Worm (Caenorhabditis elegans) whole organism, mixed stage, embryonic: ENCODE measurements around the gene gskl-1.
"Not testable (repeated sequence)": the region's sequence is repeated elsewhere in the genome, so short reads cannot be mapped to it uniquely, and the experiment has no call there.

ENCODE experiments used
- M03D4.4 ChIP-seq: sonication (generic microtip); optimal IDR thresholded peaks from 2 replicates; lab custom pipeline; 2017; ENCODE audit warnings: mild to moderate bottlenecking, missing genetic modification characterization, missing compliant biosample characterization
- bed-3 ChIP-seq: fragments of 200-800 bp; sonication (Bioruptor generic); optimal IDR thresholded peaks from 3 replicates; lab custom pipeline; 2018; ENCODE audit warnings: mild to moderate bottlenecking, missing genetic modification characterization, moderate library complexity, missing compliant biosample characterization
- ceh-43 ChIP-seq: fragments of 200-800 bp; sonication (Bioruptor generic); optimal IDR thresholded peaks from 2 replicates; lab custom pipeline; 2018; ENCODE audit warnings: mild to moderate bottlenecking, missing genetic modification characterization, moderate library complexity, missing compliant biosample characterization
- ceh-83 ChIP-seq: fragments of 200-800 bp; sonication (Bioruptor generic); optimal IDR thresholded peaks from 2 replicates; lab custom pipeline; 2018; ENCODE audit warnings: mild to moderate bottlenecking, missing genetic modification characterization, missing compliant biosample characterization
- ces-1 ChIP-seq: fragments of 150-350 bp; optimal IDR thresholded peaks from 2 replicates; lab custom pipeline; 2014; ENCODE audit warnings: missing biosample characterization, missing genetic modification reagents, missing genetic modification characterization
- cnd-1 ChIP-seq: fragments of 200-800 bp; sonication (Bioruptor generic); optimal IDR thresholded peaks from 2 replicates; lab custom pipeline; 2018; ENCODE audit warnings: mild to moderate bottlenecking, missing genetic modification characterization, missing compliant biosample characterization
- drap-1 ChIP-seq: fragments of 200-800 bp; sonication (Bioruptor generic); optimal IDR thresholded peaks from 3 replicates; lab custom pipeline; 2018; ENCODE audit warnings: mild to moderate bottlenecking, missing genetic modification characterization, missing compliant biosample characterization
- elt-1 ChIP-seq: sonication (generic microtip); optimal IDR thresholded peaks from 2 replicates; lab custom pipeline; 2017; ENCODE audit warnings: missing genetic modification characterization, mild to moderate bottlenecking, missing compliant biosample characterization, antibody characterized with exemption, moderate library complexity, borderline replicate concordance; ENCODE audit not compliant: insufficient read depth
- elt-3 ChIP-seq: fragments of 150-350 bp; optimal IDR thresholded peaks from 2 replicates; lab custom pipeline; 2014; ENCODE audit warnings: missing biosample characterization, missing genetic modification characterization
- flh-1 ChIP-seq: fragments of 200-800 bp; sonication (Bioruptor generic); optimal IDR thresholded peaks from 2 replicates; lab custom pipeline; 2018; ENCODE audit warnings: mild to moderate bottlenecking, missing genetic modification characterization, moderate library complexity, missing compliant biosample characterization
- lin-13 ChIP-seq: fragments of 150-350 bp; optimal IDR thresholded peaks from 2 replicates; lab custom pipeline; 2014; ENCODE audit warnings: missing biosample characterization, missing genetic modification characterization
- lin-32 ChIP-seq: fragments of 200-800 bp; sonication (Bioruptor generic); optimal IDR thresholded peaks from 2 replicates; lab custom pipeline; 2018; ENCODE audit warnings: mild to moderate bottlenecking, missing genetic modification characterization, missing compliant biosample characterization
- lsy-2 ChIP-seq: fragments of 150-350 bp; optimal IDR thresholded peaks from 2 replicates; lab custom pipeline; 2014; ENCODE audit warnings: missing biosample characterization, missing genetic modification characterization
- mab-5 ChIP-seq: fragments of 150-350 bp; optimal IDR thresholded peaks from 2 replicates; lab custom pipeline; 2014; ENCODE audit warnings: missing biosample characterization, missing genetic modification characterization
- mep-1 ChIP-seq: fragments of 150-350 bp; optimal IDR thresholded peaks from 2 replicates; lab custom pipeline; 2017; ENCODE audit warnings: missing biosample characterization, missing genetic modification reagents, missing genetic modification characterization, inconsistent platforms
- mls-2 ChIP-seq: sonication (generic microtip); optimal IDR thresholded peaks from 2 replicates; lab custom pipeline; 2016; ENCODE audit warnings: mild to moderate bottlenecking, missing genetic modification characterization, moderate library complexity, missing compliant biosample characterization
- nhr-12 ChIP-seq: fragments of 150-350 bp; optimal IDR thresholded peaks from 2 replicates; lab custom pipeline; 2014; ENCODE audit warnings: missing biosample characterization, missing genetic modification characterization
- nhr-2 ChIP-seq: fragments of 150-350 bp; optimal IDR thresholded peaks from 2 replicates; lab custom pipeline; 2014; ENCODE audit warnings: missing biosample characterization, missing genetic modification characterization
- nhr-237 ChIP-seq: fragments of 150-350 bp; optimal IDR thresholded peaks from 2 replicates; lab custom pipeline; 2014; ENCODE audit warnings: missing biosample characterization, missing genetic modification characterization
- nhr-28 ChIP-seq: fragments of 150-350 bp; optimal IDR thresholded peaks from 2 replicates; lab custom pipeline; 2014; ENCODE audit warnings: missing biosample characterization, missing genetic modification characterization
- nhr-76 ChIP-seq: sonication (generic microtip); optimal IDR thresholded peaks from 2 replicates; lab custom pipeline; 2017; ENCODE audit warnings: missing biosample characterization, missing genetic modification characterization
- pha-4 ChIP-seq: fragments of 150-350 bp; optimal IDR thresholded peaks from 2 replicates; lab custom pipeline; 2018; ENCODE audit warnings: missing biosample characterization, missing genetic modification reagents, missing genetic modification characterization
- snpc-4 ChIP-seq: fragments of 150-350 bp; optimal IDR thresholded peaks from 2 replicates; lab custom pipeline; 2014; ENCODE audit warnings: missing biosample characterization, missing genetic modification characterization
- sptf-1 ChIP-seq: sonication (generic microtip); optimal IDR thresholded peaks from 2 replicates; lab custom pipeline; 2017; ENCODE audit warnings: mild to moderate bottlenecking, missing genetic modification characterization, moderate library complexity, missing compliant biosample characterization
- unc-120 ChIP-seq: sonication (generic microtip); optimal IDR thresholded peaks from 2 replicates; lab custom pipeline; 2017; ENCODE audit warnings: missing genetic modification characterization, missing compliant biosample characterization; ENCODE audit not compliant: poor library complexity, severe bottlenecking
- unc-39 ChIP-seq: fragments of 150-350 bp; optimal IDR thresholded peaks from 2 replicates; lab custom pipeline; 2014; ENCODE audit warnings: missing biosample characterization, missing genetic modification characterization
- unc-62 ChIP-seq: fragments of 150-350 bp; optimal IDR thresholded peaks from 2 replicates; lab custom pipeline; 2014; ENCODE audit warnings: missing biosample characterization, missing genetic modification reagents, missing genetic modification characterization
- zip-8 ChIP-seq: fragments of 150-350 bp; optimal IDR thresholded peaks from 2 replicates; lab custom pipeline; 2014; ENCODE audit warnings: missing biosample characterization, missing genetic modification characterization
- ztf-11 ChIP-seq: fragments of 150-350 bp; optimal IDR thresholded peaks from 2 replicates; lab custom pipeline; 2014; ENCODE audit warnings: missing biosample characterization, missing genetic modification characterization

gskl-1 gene

ce11 chrII:10933948-10934722 is 13.2 kb upstream of the gskl-1 start:
- TF ChIP-seq mab-5 (tag; lab: Kevin White, UChicago) (no peak), unc-120 (no peak), bed-3 (GFP tag; lab: Kevin White, UChicago) (no peak), unc-39 (tag; lab: Kevin White, UChicago) (no peak), zip-8 (tag; lab: Kevin White, UChicago) (no peak), unc-62 (no peak), nhr-237 (tag; lab: Kevin White, UChicago) (no peak), lin-32 (GFP tag; lab: Kevin White, UChicago) (no peak), mep-1 (tag; lab: Kevin White, UChicago) (no peak), nhr-2 (tag; lab: Kevin White, UChicago) (no peak), M03D4.4 (tag; lab: Kevin White, UChicago) (no peak), lsy-2 (tag; lab: Kevin White, UChicago) (no peak), pha-4 (tag; lab: Kevin White, UChicago) (no peak), elt-3 (tag; lab: Kevin White, UChicago) (no peak), cnd-1 (tag; lab: Kevin White, UChicago) (no peak), nhr-28 (tag; lab: Kevin White, UChicago) (no peak), ces-1 (GFP tag; lab: Kevin White, UChicago) (no peak), snpc-4 (tag; lab: Kevin White, UChicago) (no peak), ceh-83 (GFP tag; lab: Kevin White, UChicago) (no peak), nhr-76 (tag; lab: Kevin White, UChicago) (no peak)

- TF ChIP-seq unc-39 (tag; lab: Kevin White, UChicago) (no peak), nhr-12 (tag; lab: Kevin White, UChicago) (no peak), unc-62 (no peak), mab-5 (tag; lab: Kevin White, UChicago) (no peak), cnd-1 (tag; lab: Kevin White, UChicago) (no peak), sptf-1 (tag; lab: Kevin White, UChicago) (no peak), elt-3 (tag; lab: Kevin White, UChicago) (no peak), bed-3 (GFP tag; lab: Kevin White, UChicago) (no peak), zip-8 (tag; lab: Kevin White, UChicago) (no peak), unc-120 (no peak), drap-1 (GFP tag; lab: Kevin White, UChicago) (no peak), ztf-11 (tag; lab: Kevin White, UChicago) (no peak), flh-1 (GFP tag; lab: Kevin White, UChicago) (no peak), elt-1 (tag; lab: Kevin White, UChicago) (no peak), ces-1 (GFP tag; lab: Kevin White, UChicago) (no peak), lin-13 (tag; lab: Kevin White, UChicago) (no peak)
- TF ChIP-seq, all 35 proteins: peak for 0
Measured at ce11 chrII:10934786-10935185, 12.6 kb upstream of the gskl-1 start, which contains the start of gene R03D7.2. R03D7.2 (minus strand) TSS chrII:10935184.

ce11 chrII:10935336-10935735 is 12.0 kb upstream of the gskl-1 start:
- TF ChIP-seq mls-2: no peak
- TF ChIP-seq unc-62: no peak
- no peak for TF ChIP-seq nhr-12 (tag; lab: Kevin White, UChicago)
- TF ChIP-seq drap-1 (GFP tag; lab: Kevin White, UChicago): no peak
- no peak for TF ChIP-seq ceh-43 (GFP tag; lab: Kevin White, UChicago)
- TF ChIP-seq pha-4 (tag; lab: Kevin White, UChicago): no peak
- no peak for TF ChIP-seq snpc-4 (tag; lab: Kevin White, UChicago)
- no peak for TF ChIP-seq mep-1 (tag; lab: Kevin White, UChicago)
- TF ChIP-seq unc-120: no peak
- TF ChIP-seq nhr-2 (tag; lab: Kevin White, UChicago): no peak
- TF ChIP-seq zip-8 (tag; lab: Kevin White, UChicago): no peak
- no peak for TF ChIP-seq sptf-1 (tag; lab: Kevin White, UChicago)

ce11 chrII:10941918-10942317 is 5.4 kb upstream of the gskl-1 start, which contains the start of gene R03D7.15:
R03D7.15 (plus strand) TSS chrII:10942216.
- not testable (repeated sequence) for TF ChIP-seq mls-2; elt-1 (tag; lab: Kevin White, UChicago); nhr-237 (tag; lab: Kevin White, UChicago)
- TF ChIP-seq, all 35 proteins: peak for 0; not testable (repeated sequence) for 35
